Fruit fly (Drosophila melanogaster): ENCODE measurements around the gene CG17327.

DNA sequence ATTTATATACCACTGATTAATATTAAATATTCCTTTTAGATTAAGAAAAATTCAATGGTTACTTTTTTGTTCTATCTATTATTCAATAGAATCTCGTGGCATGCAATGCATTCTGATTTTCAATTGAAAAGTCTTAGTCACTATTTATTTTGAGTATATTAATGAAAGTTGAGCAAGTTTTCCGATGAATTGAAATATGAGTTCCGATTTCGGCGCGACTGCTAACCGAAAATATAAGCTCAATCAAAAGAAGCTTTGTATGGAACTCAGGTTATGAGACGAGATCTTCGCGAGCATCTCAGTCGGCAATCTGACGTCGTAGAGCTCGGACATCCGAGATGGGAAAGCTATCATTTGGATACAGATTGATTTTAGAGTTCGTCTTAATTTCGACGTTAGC lies 40.5 kb upstream of the CG17327 start, which contains the start of gene CG11668:
- TF ChIP-seq woc (GFP tag; optimal IDR thresholded peaks at IDR 0.05) (no peak), Hr78 (GFP tag; optimal IDR thresholded peaks at IDR 0.05) (no peak), Myc (optimal IDR thresholded peaks at IDR 0.05) (no peak), Vsx2 (GFP tag; optimal IDR thresholded peaks at IDR 0.05; ENCODE audit: partially characterized antibody) (no peak), lola (GFP tag; optimal IDR thresholded peaks at IDR 0.05) (no peak), CrebA (GFP tag; optimal IDR thresholded peaks at IDR 0.05; ENCODE audit: borderline replicate concordance) (no peak), OdsH (GFP tag; optimal IDR thresholded peaks at IDR 0.05) (no peak), brk (GFP tag; optimal IDR thresholded peaks at IDR 0.05) (no peak), psq (GFP tag; optimal IDR thresholded peaks at IDR 0.05) (no peak), Mio (GFP tag; optimal IDR thresholded peaks at IDR 0.05) (no peak)
